Fruit fly (Drosophila melanogaster): Measurements from ENCODE around the gene Pfdn5.
A peak's percentile ranks its signal among the peaks of the same experiment; 100 is the strongest.

Gene Pfdn5

dm6 chr3R:22447195-22447873 lies 39.5 kb upstream of the Pfdn5 start, which contains the start of gene CG34288 (continued):
- TF ChIP-seq ken (GFP tag; IDR thresholded peaks at IDR 0.05) = peak; percentile 73
- peak; percentile 51; the same call in 1 of the 2 replicates for TF ChIP-seq nerfin-2 (GFP tag; IDR thresholded peaks at IDR 0.05; ENCODE audit: partially characterized antibody)
- peak; percentile 55; the same call in 1 of the 2 replicates for TF ChIP-seq CG14014 (GFP tag; IDR thresholded peaks at IDR 0.05)
- TF ChIP-seq fd102C (GFP tag; optimal IDR thresholded peaks at IDR 0.05) = no peak
- peak; percentile 56; the same call in 2 of the 3 replicates for TF ChIP-seq ci (GFP tag; IDR thresholded peaks at IDR 0.05)
- no peak for TF ChIP-seq CG14710 (tag; optimal IDR thresholded peaks at IDR 0.05)
- no peak for TF ChIP-seq CG1602 (GFP tag; optimal IDR thresholded peaks at IDR 0.05)
- TF ChIP-seq BEAF-32 (GFP tag; optimal IDR thresholded peaks at IDR 0.05) = no peak
- TF ChIP-seq pros (GFP tag; optimal IDR thresholded peaks at IDR 0.05) = no peak
- TF ChIP-seq B-H2 (GFP tag; optimal IDR thresholded peaks at IDR 0.05) = no peak
- peak in 1 of 2 experiments; percentile 47 for TF ChIP-seq Hr51 (GFP tag; optimal IDR thresholded peaks at IDR 0.05)
- peak; percentile 3; the same call in 1 of the 3 replicates for TF ChIP-seq zen2 (GFP tag; IDR thresholded peaks at IDR 0.05; ENCODE audit: partially characterized antibody)
- peak; percentile 66 for TF ChIP-seq E2f1 (GFP tag; IDR thresholded peaks at IDR 0.05)
- TF ChIP-seq CG12299 (tag; optimal IDR thresholded peaks at IDR 0.05) = no peak
- TF ChIP-seq wor (GFP tag; IDR thresholded peaks at IDR 0.05) = no peak
- TF ChIP-seq sd (tag; optimal IDR thresholded peaks at IDR 0.05) = peak; percentile 73
- no peak for TF ChIP-seq sima (GFP tag; optimal IDR thresholded peaks at IDR 0.05)
- TF ChIP-seq toy (GFP tag; IDR thresholded peaks at IDR 0.05) = 0 out of 2 replicates have a peak, but pooled peaks have one; percentile 5
- TF ChIP-seq Vsx1 (GFP tag; optimal IDR thresholded peaks at IDR 0.05) = peak; percentile 96
- TF ChIP-seq CG10431 (GFP tag; optimal IDR thresholded peaks at IDR 0.05) = no peak
- no peak for TF ChIP-seq dan (GFP tag; IDR thresholded peaks at IDR 0.05)
- TF ChIP-seq Fer3 (tag; optimal IDR thresholded peaks at IDR 0.05) = peak; percentile 56
- no peak for TF ChIP-seq h (optimal IDR thresholded peaks at IDR 0.05)
- no peak for TF ChIP-seq unc-4 (GFP tag; IDR thresholded peaks at IDR 0.05; ENCODE audit: partially characterized antibody)
- TF ChIP-seq ash1 (GFP tag; optimal IDR thresholded peaks at IDR 0.05) = no peak
- no peak for TF ChIP-seq CG32767 (GFP tag; IDR thresholded peaks at IDR 0.05)
- no peak for TF ChIP-seq CG1024 (GFP tag; IDR thresholded peaks at IDR 0.05)
- peak; percentile 73 for TF ChIP-seq CG2120 (GFP tag; optimal IDR thresholded peaks at IDR 0.05)
- TF ChIP-seq ATbp (GFP tag; optimal IDR thresholded peaks at IDR 0.05) = no peak
- no peak for TF ChIP-seq Opbp (GFP tag; IDR thresholded peaks at IDR 0.05; ENCODE audit: partially characterized antibody)
- TF ChIP-seq az2 (GFP tag; optimal IDR thresholded peaks at IDR 0.05) = no peak
- peak; percentile 37; the same call in 1 of the 2 replicates for TF ChIP-seq H2.0 (GFP tag; IDR thresholded peaks at IDR 0.05)
- TF ChIP-seq CG16779 (GFP tag; IDR thresholded peaks at IDR 0.05) = peak; percentile 80
- TF ChIP-seq chif (GFP tag; optimal IDR thresholded peaks at IDR 0.05) = no peak
- no peak for TF ChIP-seq chinmo (GFP tag; IDR thresholded peaks at IDR 0.05; ENCODE audit: partially characterized antibody)
- peak; percentile 14; the same call in 1 of the 3 replicates for TF ChIP-seq ase (GFP tag; IDR thresholded peaks at IDR 0.05)
- TF ChIP-seq CG12104 (GFP tag; optimal IDR thresholded peaks at IDR 0.05) = no peak
- TF ChIP-seq B-H1 (GFP tag; IDR thresholded peaks at IDR 0.05) = no peak; the same call in 2 of the 3 replicates
- no peak for TF ChIP-seq sc (optimal IDR thresholded peaks at IDR 0.05)
- no peak for TF ChIP-seq sc (GFP tag; optimal IDR thresholded peaks at IDR 0.05)
- TF ChIP-seq CG1529 (GFP tag; optimal IDR thresholded peaks at IDR 0.05) = no peak
- peak; percentile 51; the same call in 1 of the 2 replicates for TF ChIP-seq Taf1 (GFP tag; IDR thresholded peaks at IDR 0.05)
- no peak for TF ChIP-seq CG13296 (GFP tag; optimal IDR thresholded peaks at IDR 0.05)
- no peak for TF ChIP-seq CG8290 (GFP tag; optimal IDR thresholded peaks at IDR 0.05)
- TF ChIP-seq CG8290 (tag; optimal IDR thresholded peaks at IDR 0.05) = no peak
- no peak for TF ChIP-seq CG12391 (tag; optimal IDR thresholded peaks at IDR 0.05)
- no peak; the same call in 1 of the 2 replicates for TF ChIP-seq CG3847 (GFP tag; IDR thresholded peaks at IDR 0.05)
- TF ChIP-seq cg (GFP tag; optimal IDR thresholded peaks at IDR 0.05) = no peak
- TF ChIP-seq oc (tag; optimal IDR thresholded peaks at IDR 0.05) = no peak
- 0 out of 3 replicates have a peak, but pooled peaks have one; percentile 36 for TF ChIP-seq CG6175 (GFP tag; IDR thresholded peaks at IDR 0.05)

Data from whole organism, embryonic.